Worm (Caenorhabditis elegans) whole organism, midembryonic: ENCODE data around the gene R02D5.4.
"Not testable (repeated sequence)": the region's sequence is repeated elsewhere in the genome, so short reads cannot be mapped to it uniquely, and the experiment has no call there.

Experiments
- cog-1 ChIP-seq: sonication (generic microtip); optimal IDR thresholded peaks from 2 replicates; lab custom pipeline; 2016; ENCODE audit warnings: missing genetic modification characterization, missing compliant biosample characterization
- ztf-23 ChIP-seq: fragments of 200-800 bp; sonication (Bioruptor generic); IDR thresholded peaks from 2 replicates; pipeline ENCODE4 v1.3.6; 2022; ENCODE audit warnings: missing genetic modification reagents, missing genetic modification characterization, missing compliant biosample characterization

- not testable (repeated sequence) for TF ChIP-seq ztf-23 (GFP tag; lab: Robert Waterston, UW); cog-1
Measured at ce11 chrV:14463087-14463486, 21.4 kb downstream of the R02D5.4 start, which contains the start of gene F08H9.3.
